Fruit fly (Drosophila melanogaster) whole organism, embryonic: ENCODE data around the gene Iyd.

Source experiments
- Aef1 ChIP-seq: fragments of 200-800 bp; sonication (Bioruptor generic); IDR thresholded peaks from 3 replicates; pipeline ENCODE4 v1.3.6; 2022; ENCODE audit warnings: missing biosample characterization, missing genetic modification characterization
- B-H1 ChIP-seq: fragments of 200-800 bp; sonication (Bioruptor generic); IDR thresholded peaks from 3 replicates; pipeline ENCODE4 v1.3.6; 2022; ENCODE audit warnings: missing biosample characterization, missing genetic modification characterization
- Blimp-1 ChIP-seq: fragments of 200-800 bp; sonication (Bioruptor generic); optimal IDR thresholded peaks from 3 replicates; lab custom pipeline; 2018; ENCODE audit warnings: missing biosample characterization, missing genetic modification characterization, mild to moderate bottlenecking, moderate library complexity, missing genetic modification reagents
- C15 ChIP-seq: fragments of 200-800 bp; sonication (Bioruptor generic); IDR thresholded peaks from 3 replicates; pipeline ENCODE4 v1.3.6; 2022; ENCODE audit warnings: missing biosample characterization, missing genetic modification characterization
- CG1024 ChIP-seq: fragments of 200-800 bp; sonication (Bioruptor generic); IDR thresholded peaks from 2 replicates; pipeline ENCODE4 v1.3.6; 2022; ENCODE audit warnings: missing biosample characterization, missing genetic modification characterization
- CG12659 ChIP-seq: fragments of 200-800 bp; sonication (Bioruptor generic); optimal IDR thresholded peaks from 3 replicates; lab custom pipeline; 2017; ENCODE audit warnings: mild to moderate bottlenecking, missing biosample characterization, missing genetic modification reagents, missing genetic modification characterization
- CG12942 ChIP-seq: fragments of 200-800 bp; sonication (Bioruptor generic); optimal IDR thresholded peaks from 3 replicates; lab custom pipeline; 2016; ENCODE audit warnings: missing biosample characterization, missing genetic modification characterization
- CG14050 ChIP-seq: fragments of 200-800 bp; sonication (Bioruptor generic); IDR thresholded peaks from 3 replicates; pipeline ENCODE4 v1.3.6; 2022; ENCODE audit warnings: missing biosample characterization, missing genetic modification characterization
- CG14965 ChIP-seq: fragments of 200-800 bp; sonication (Bioruptor generic); optimal IDR thresholded peaks from 2 replicates; lab custom pipeline; 2016; ENCODE audit warnings: missing biosample characterization, missing genetic modification characterization, borderline replicate concordance
- CG15073 ChIP-seq: fragments of 200-800 bp; sonication (Bioruptor generic); optimal IDR thresholded peaks from 2 replicates; lab custom pipeline; 2016; ENCODE audit warnings: missing biosample characterization, missing genetic modification characterization
- CG1602 ChIP-seq: fragments of 200-800 bp; sonication (Bioruptor generic); optimal IDR thresholded peaks from 3 replicates; lab custom pipeline; 2016; ENCODE audit warnings: missing biosample characterization, missing genetic modification characterization
- CG17802 ChIP-seq: fragments of 200-800 bp; sonication (Bioruptor generic); optimal IDR thresholded peaks from 2 replicates; lab custom pipeline; 2018; ENCODE audit warnings: missing biosample characterization, mild to moderate bottlenecking, missing genetic modification characterization, moderate library complexity
- CG32767 ChIP-seq: fragments of 200-800 bp; sonication (Bioruptor generic); IDR thresholded peaks from 2 replicates; pipeline ENCODE4 v1.3.6; 2022; ENCODE audit warnings: missing biosample characterization, missing genetic modification characterization
- CG3281 ChIP-seq: fragments of 200-800 bp; sonication (Bioruptor generic); optimal IDR thresholded peaks from 3 replicates; lab custom pipeline; 2017; ENCODE audit warnings: missing biosample characterization, mild to moderate bottlenecking, missing genetic modification characterization
- CG4617 ChIP-seq: fragments of 200-800 bp; sonication (Bioruptor generic); optimal IDR thresholded peaks from 3 replicates; lab custom pipeline; 2016; ENCODE audit warnings: missing biosample characterization, missing genetic modification characterization, borderline replicate concordance
- CG7963 ChIP-seq: fragments of 200-800 bp; sonication (Bioruptor generic); IDR thresholded peaks from 3 replicates; pipeline ENCODE4 v1.3.6; 2022; ENCODE audit warnings: missing biosample characterization, missing genetic modification characterization; ENCODE audit not compliant: partially characterized antibody
- Chrac-16 ChIP-seq: fragments of 200-800 bp; sonication (Bioruptor generic); optimal IDR thresholded peaks from 3 replicates; lab custom pipeline; 2016; ENCODE audit warnings: missing biosample characterization, missing genetic modification characterization
- Dek ChIP-seq: fragments of 200-800 bp; sonication (Bioruptor generic); optimal IDR thresholded peaks from 3 replicates; lab custom pipeline; 2019; ENCODE audit warnings: missing biosample characterization, mild to moderate bottlenecking, missing genetic modification characterization, moderate library complexity
- HLH4C ChIP-seq: fragments of 200-800 bp; sonication (Bioruptor generic); IDR thresholded peaks from 3 replicates; pipeline ENCODE4 v1.3.6; 2022; ENCODE audit warnings: missing biosample characterization, missing genetic modification characterization; ENCODE audit not compliant: partially characterized antibody
- Hr39 ChIP-seq: fragments of >200 bp; optimal IDR thresholded peaks from 2 replicates; lab custom pipeline; 2017
- Hr51 ChIP-seq, 2 experiments: fragments of 200-800 bp; sonication (Bioruptor generic); optimal IDR thresholded peaks; 2 replicates in 1 of 2; 3 replicates in 1 of 2; lab custom pipeline; 2016 to 2018; ENCODE audit warnings: missing biosample characterization in 2 of 2, missing genetic modification characterization in 2 of 2, mild to moderate bottlenecking in 1 of 2, moderate library complexity in 1 of 2
- Jarid2 ChIP-seq: fragments of 200-800 bp; sonication (Bioruptor generic); optimal IDR thresholded peaks from 3 replicates; lab custom pipeline; 2017; ENCODE audit warnings: mild to moderate bottlenecking, missing biosample characterization, missing genetic modification reagents, missing genetic modification characterization
- Pdp1 ChIP-seq, 2 experiments: fragments of 200-800 bp; sonication (Bioruptor generic); optimal IDR thresholded peaks; 3 replicates each; lab custom pipeline; 2016; ENCODE audit warnings: missing biosample characterization in 2 of 2, missing genetic modification characterization in 2 of 2, mild to moderate bottlenecking in 1 of 2, moderate library complexity in 1 of 2
- Sry-β ChIP-seq: fragments of 200-800 bp; sonication (Bioruptor generic); optimal IDR thresholded peaks from 2 replicates; lab custom pipeline; 2018; ENCODE audit warnings: missing biosample characterization, mild to moderate bottlenecking, missing genetic modification characterization, moderate library complexity
- Sry-δ ChIP-seq: fragments of 200-800 bp; sonication (Bioruptor generic); optimal IDR thresholded peaks from 2 replicates; lab custom pipeline; 2016; ENCODE audit warnings: missing biosample characterization, missing genetic modification characterization
- Tbp ChIP-seq: fragments of >200 bp; optimal IDR thresholded peaks from 2 replicates; lab custom pipeline; 2018; ENCODE audit warnings: missing biosample characterization, missing genetic modification characterization
- cg ChIP-seq: fragments of 200-800 bp; sonication (Bioruptor generic); optimal IDR thresholded peaks from 3 replicates; lab custom pipeline; 2019; ENCODE audit warnings: missing biosample characterization, mild to moderate bottlenecking, missing genetic modification characterization, moderate library complexity
- croc ChIP-seq: fragments of 200-800 bp; sonication (Bioruptor generic); conservative IDR thresholded peaks from 3 replicates; pipeline ENCODE4 v1.3.6; 2022; ENCODE audit warnings: missing biosample characterization, missing genetic modification characterization
- cwo ChIP-seq: fragments of 200-800 bp; sonication (Bioruptor generic); optimal IDR thresholded peaks from 3 replicates; lab custom pipeline; 2017; ENCODE audit warnings: missing biosample characterization, missing genetic modification characterization, mild to moderate bottlenecking, moderate library complexity, missing genetic modification reagents
- fd96Cb ChIP-seq: fragments of 200-800 bp; sonication (Bioruptor generic); optimal IDR thresholded peaks from 2 replicates; lab custom pipeline; 2018; ENCODE audit warnings: missing biosample characterization, mild to moderate bottlenecking, missing genetic modification characterization, moderate library complexity
- fu2 ChIP-seq: fragments of 200-800 bp; sonication (Bioruptor generic); optimal IDR thresholded peaks from 2 replicates; lab custom pipeline; 2016; ENCODE audit warnings: missing biosample characterization, missing genetic modification characterization
- gfzf ChIP-seq: fragments of 200-800 bp; sonication (Bioruptor generic); optimal IDR thresholded peaks from 2 replicates; lab custom pipeline; 2016; ENCODE audit warnings: missing biosample characterization, mild to moderate bottlenecking, missing genetic modification characterization, moderate library complexity
- gsb ChIP-seq: fragments of 200-800 bp; sonication (Bioruptor generic); IDR thresholded peaks from 2 replicates; pipeline ENCODE4 v1.3.6; 2022; ENCODE audit warnings: missing biosample characterization, missing genetic modification characterization
- mam ChIP-seq: fragments of 200-800 bp; sonication (Bioruptor generic); optimal IDR thresholded peaks from 3 replicates; lab custom pipeline; 2016; ENCODE audit warnings: missing biosample characterization, missing genetic modification characterization
- odd ChIP-seq: fragments of 200-800 bp; sonication (Bioruptor generic); optimal IDR thresholded peaks from 2 replicates; lab custom pipeline; 2017; ENCODE audit warnings: missing biosample characterization, mild to moderate bottlenecking, missing genetic modification characterization
- pan ChIP-seq, 4 experiments: fragments of >200 bp in 3 of 4; fragments of 200-800 bp in 1 of 4; sonication (Bioruptor generic) in 1 of 4; optimal IDR thresholded peaks in 3 of 4; IDR thresholded peaks in 1 of 4; 2 replicates each; pipeline versions ENCODE4 v1.3.6 to Lab custom; 2017 to 2022; ENCODE audit warnings: missing biosample characterization in 2 of 4, missing genetic modification characterization in 2 of 4, mixed read lengths in 1 of 4
- schlank ChIP-seq: fragments of 200-800 bp; sonication (Bioruptor generic); optimal IDR thresholded peaks from 2 replicates; lab custom pipeline; 2018; ENCODE audit warnings: missing biosample characterization, mild to moderate bottlenecking, missing genetic modification characterization
- scrt ChIP-seq: fragments of 200-800 bp; sonication (Bioruptor generic); optimal IDR thresholded peaks from 2 replicates; lab custom pipeline; 2018; ENCODE audit warnings: missing biosample characterization, mild to moderate bottlenecking, missing genetic modification characterization, moderate library complexity
- sima ChIP-seq: fragments of 200-800 bp; sonication (Bioruptor generic); optimal IDR thresholded peaks from 2 replicates; lab custom pipeline; 2016; ENCODE audit warnings: missing biosample characterization, missing genetic modification characterization
- so ChIP-seq: fragments of 200-800 bp; sonication (Bioruptor generic); IDR thresholded peaks from 3 replicates; pipeline ENCODE4 v1.3.6; 2022; ENCODE audit warnings: missing biosample characterization, missing genetic modification characterization
- sqz ChIP-seq: fragments of 200-800 bp; sonication (Bioruptor generic); optimal IDR thresholded peaks from 3 replicates; lab custom pipeline; 2018; ENCODE audit warnings: missing biosample characterization, mild to moderate bottlenecking, missing genetic modification characterization
- tin ChIP-seq: fragments of 200-800 bp; sonication (Bioruptor generic); optimal IDR thresholded peaks from 3 replicates; lab custom pipeline; 2016; ENCODE audit warnings: missing biosample characterization, missing genetic modification characterization
- unc-4 ChIP-seq: fragments of 200-800 bp; sonication (Bioruptor generic); IDR thresholded peaks from 2 replicates; pipeline ENCODE4 v1.3.6; 2022; ENCODE audit warnings: missing biosample characterization, missing genetic modification characterization; ENCODE audit not compliant: partially characterized antibody
- unpg ChIP-seq: fragments of 200-800 bp; sonication (Bioruptor generic); optimal IDR thresholded peaks from 3 replicates; lab custom pipeline; 2018; ENCODE audit warnings: missing biosample characterization, mild to moderate bottlenecking, missing genetic modification characterization, moderate library complexity
- vvl ChIP-seq: fragments of 200-800 bp; sonication (Bioruptor generic); IDR thresholded peaks from 2 replicates; pipeline ENCODE4 v1.3.6; 2022; ENCODE audit warnings: missing biosample characterization, missing genetic modification characterization
- wor ChIP-seq: fragments of 200-800 bp; sonication (Bioruptor generic); IDR thresholded peaks from 2 replicates; pipeline ENCODE4 v1.3.6; 2022; ENCODE audit warnings: missing biosample characterization, missing genetic modification characterization
- zen ChIP-seq: fragments of 200-800 bp; sonication (Bioruptor generic); optimal IDR thresholded peaks from 3 replicates; lab custom pipeline; 2018; ENCODE audit warnings: missing biosample characterization, mild to moderate bottlenecking, missing genetic modification characterization, moderate library complexity
- zf30C ChIP-seq: fragments of 200-800 bp; sonication (Bioruptor generic); optimal IDR thresholded peaks from 3 replicates; lab custom pipeline; 2018; ENCODE audit warnings: missing biosample characterization, mild to moderate bottlenecking, missing genetic modification characterization

The Iyd gene

dm6 chr3L:11096195-11096908, at the start of gene Iyd, which contains the start of the genes CG46439 and CG33947:
TSS of gene Iyd (minus strand) at chr3L:11096245.
TSS of gene CG46439 (minus strand) at chr3L:11096245.
TSS of gene CG33947 (plus strand) at chr3L:11096496.
- TF ChIP-seq Jarid2 (GFP tag; lab: Kevin White, UChicago) (no peak), sima (GFP tag; lab: Kevin White, UChicago) (no peak), Pdp1 (GFP tag; optimal IDR thresholded peaks at IDR 0.05; lab: Kevin White, UChicago) (peak in 1 of 2 experiments; percentile 87), fd96Cb (no peak), Aef1 (GFP tag; lab: Robert Waterston, UW) (no peak), gsb (no peak), wor (no peak), gfzf (GFP tag; lab: Kevin White, UChicago) (no peak), Hr39 (lab: Kevin White, UChicago) (no peak), CG4617 (peak; percentile 8), CG3281 (GFP tag; lab: Kevin White, UChicago) (no peak), CG12942 (GFP tag; lab: Kevin White, UChicago) (no peak), sqz (GFP tag; lab: Kevin White, UChicago) (peak; percentile 60), unpg (peak; percentile 17), zen (tag; lab: Kevin White, UChicago) (no peak), CG12659 (GFP tag; lab: Kevin White, UChicago) (peak; percentile 46), Hr51 (GFP tag; optimal IDR thresholded peaks at IDR 0.05; lab: Kevin White, UChicago) (peak in 1 of 2 experiments; percentile 12), so (GFP tag; lab: Robert Waterston, UW) (peak; percentile 40; the same call in 1 of the 3 replicates), CG7963 (GFP tag; lab: Robert Waterston, UW) (no peak), tin (no peak), schlank (tag; lab: Kevin White, UChicago) (no peak), CG14965 (GFP tag; lab: Kevin White, UChicago) (no peak), Blimp-1 (GFP tag; lab: Kevin White, UChicago) (no peak), cwo (peak; percentile 28), C15 (GFP tag; lab: Robert Waterston, UW) (0 out of 3 replicates have a peak, but pooled peaks have one; percentile 19), CG1024 (GFP tag; lab: Robert Waterston, UW) (no peak), Sry-β (GFP tag; lab: Kevin White, UChicago) (no peak), Chrac-16 (no peak), croc (no peak), CG1602 (no peak), CG17802 (tag; lab: Kevin White, UChicago) (no peak), scrt (GFP tag; lab: Kevin White, UChicago) (no peak), unc-4 (GFP tag; lab: Robert Waterston, UW) (peak; percentile 40; the same call in 1 of the 2 replicates), B-H1 (GFP tag; lab: Robert Waterston, UW) (no peak), mam (GFP tag; lab: Kevin White, UChicago) (no peak), zf30C (no peak), Sry-δ (GFP tag; lab: Kevin White, UChicago) (no peak), CG15073 (GFP tag; lab: Kevin White, UChicago) (no peak), fu2 (GFP tag; lab: Kevin White, UChicago) (no peak), vvl (GFP tag; lab: Robert Waterston, UW) (peak; percentile 14; the same call in 1 of the 2 replicates), cg (GFP tag; lab: Kevin White, UChicago) (no peak), Tbp (GFP tag; lab: Kevin White, UChicago) (no peak), pan (optimal IDR thresholded peaks at IDR 0.05; lab: Kevin White, UChicago) (no peak), pan (GFP tag; optimal IDR thresholded peaks at IDR 0.05 in 1 of 2, IDR thresholded peaks at IDR 0.05 in 1 of 2) (no peak), odd (GFP tag; lab: Kevin White, UChicago) (no peak), Dek (tag; lab: Kevin White, UChicago) (peak; percentile 10), HLH4C (no peak), CG14050 (GFP tag; lab: Robert Waterston, UW) (no peak), CG32767 (GFP tag; lab: Robert Waterston, UW) (no peak)
